Worm (Caenorhabditis elegans) whole organism, midembryonic: ENCODE measurements around the gene nspf-2.
"Not testable (repeated sequence)": the region's sequence is repeated elsewhere in the genome, so short reads cannot be mapped to it uniquely, and the experiment has no call there.

Experiments
- T22C8.4 ChIP-seq: fragments of 200-800 bp; sonication (Bioruptor generic); IDR thresholded peaks from 2 replicates; pipeline ENCODE4 v1.3.6; 2022; ENCODE audit warnings: missing genetic modification characterization, missing compliant biosample characterization
- cog-1 ChIP-seq: sonication (generic microtip); optimal IDR thresholded peaks from 2 replicates; lab custom pipeline; 2016; ENCODE audit warnings: missing genetic modification characterization, missing compliant biosample characterization
- flt-1 ChIP-seq: fragments of 200-800 bp; sonication (Bioruptor generic); IDR thresholded peaks from 2 replicates; pipeline ENCODE4 v1.3.6; 2022; ENCODE audit warnings: missing genetic modification characterization, missing compliant biosample characterization
- klf-2 ChIP-seq: fragments of 200-800 bp; sonication (Bioruptor generic); conservative IDR thresholded peaks from 2 replicates; pipeline ENCODE4 v1.3.6; 2022; ENCODE audit warnings: missing genetic modification reagents, missing genetic modification characterization, missing compliant biosample characterization
- med-1 ChIP-seq: sonication (generic microtip); optimal IDR thresholded peaks from 2 replicates; lab custom pipeline; 2017; ENCODE audit warnings: missing genetic modification characterization, mild to moderate bottlenecking, missing compliant biosample characterization, antibody characterized with exemption, missing genetic modification reagents; ENCODE audit not compliant: insufficient read depth
- ref-1 ChIP-seq: fragments of 200-800 bp; sonication (Bioruptor generic); conservative IDR thresholded peaks from 2 replicates; pipeline ENCODE4 v1.3.6; 2022; ENCODE audit warnings: missing genetic modification reagents, missing genetic modification characterization, missing compliant biosample characterization
- tab-1 ChIP-seq: fragments of 200-800 bp; sonication (Bioruptor generic); IDR thresholded peaks from 2 replicates; pipeline ENCODE4 v1.3.6; 2022; ENCODE audit warnings: missing genetic modification characterization, missing compliant biosample characterization
- ztf-23 ChIP-seq: fragments of 200-800 bp; sonication (Bioruptor generic); IDR thresholded peaks from 2 replicates; pipeline ENCODE4 v1.3.6; 2022; ENCODE audit warnings: missing genetic modification reagents, missing genetic modification characterization, missing compliant biosample characterization
- ztf-29 ChIP-seq: fragments of 200-800 bp; sonication (Bioruptor generic); IDR thresholded peaks from 2 replicates; pipeline ENCODE4 v1.3.6; 2022; ENCODE audit warnings: missing genetic modification reagents, missing genetic modification characterization, missing compliant biosample characterization

nspf-2 gene

DNA sequence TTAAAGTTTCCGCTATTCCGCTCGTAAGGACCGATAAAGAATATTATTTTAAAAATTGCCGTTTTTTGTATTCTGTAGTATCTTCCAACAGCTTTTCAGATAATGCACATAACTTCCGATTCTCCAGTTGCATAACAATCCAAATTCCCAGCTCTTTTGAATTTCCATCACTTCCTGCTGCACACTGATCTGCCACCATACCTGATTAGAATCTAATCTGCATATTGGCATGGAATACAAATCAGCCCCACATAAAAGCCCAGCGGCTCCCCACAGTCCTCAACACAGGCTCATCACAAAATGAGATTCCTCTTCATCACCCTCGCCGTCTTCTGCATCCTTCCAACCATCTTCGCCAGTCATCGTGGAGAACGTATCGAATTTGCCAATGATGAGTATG lies at the start of gene nspf-2:
nspf-2 (plus strand) TSS at position 301 of the 400 bp plus-strand sequence.
- TF ChIP-seq ztf-29 (GFP tag; lab: Robert Waterston, UW); klf-2 (GFP tag; lab: Robert Waterston, UW); med-1: not testable (repeated sequence)

DNA sequence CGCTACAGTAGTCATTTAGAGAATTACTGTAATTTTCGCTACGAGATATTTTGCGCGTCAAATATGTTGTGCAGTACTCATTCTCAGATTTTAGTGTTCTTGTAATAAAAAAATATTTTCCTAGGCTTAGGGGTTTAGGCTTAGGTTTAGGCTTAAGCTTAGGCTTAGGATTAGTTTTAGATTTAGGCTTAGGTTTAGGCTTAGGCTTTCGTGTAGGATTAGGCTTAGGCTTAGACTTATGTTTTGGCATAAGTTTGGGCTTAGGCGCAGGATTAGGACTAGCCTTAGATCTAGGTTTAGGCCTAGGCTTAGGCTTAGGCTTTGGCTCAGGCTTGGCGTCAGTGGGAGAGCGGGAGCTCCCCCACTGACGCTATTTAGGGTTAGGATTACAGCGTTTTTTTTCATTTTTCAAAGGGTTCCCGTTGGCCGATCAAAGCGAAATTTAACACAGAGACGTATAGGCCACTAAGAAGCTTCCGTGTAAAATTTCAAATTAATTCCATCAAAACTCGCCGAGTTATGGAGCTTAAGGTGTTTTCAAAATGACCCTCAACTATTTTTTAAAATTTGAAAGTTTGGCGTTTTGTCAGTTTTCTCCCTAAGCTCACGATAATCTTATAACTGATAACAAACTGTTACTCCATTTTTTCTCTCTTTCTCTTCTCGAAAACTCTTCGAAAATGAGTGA lies 49.2 kb upstream of the nspf-2 start, which contains the start of gene F22E5.8:
F22E5.8 (plus strand) TSS at position 638 of the 688 bp plus-strand sequence.
- not testable (repeated sequence) for TF ChIP-seq klf-2, T22C8.4, flt-1 (GFP tag; lab: Robert Waterston, UW)

DNA sequence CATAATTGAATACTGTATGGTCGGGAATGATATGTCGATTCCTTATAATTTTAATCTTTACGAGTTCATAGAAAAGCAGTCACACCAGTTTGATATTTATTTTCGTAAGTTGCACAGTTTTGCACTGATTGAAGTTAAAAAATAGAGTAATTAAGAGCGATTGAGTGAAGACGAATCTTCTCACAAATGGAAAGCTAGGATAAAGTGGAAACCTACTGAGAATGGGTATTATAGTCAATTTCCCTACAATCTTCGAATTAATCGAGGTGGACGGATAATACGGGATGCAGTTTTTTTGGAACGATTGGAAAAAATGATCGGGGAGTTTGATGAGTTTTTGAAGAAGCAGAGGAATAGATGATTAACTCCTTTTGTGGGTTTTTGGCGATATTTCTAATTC lies 47.7 kb upstream of the nspf-2 start, which contains the start of gene F22E5.23:
F22E5.23 (plus strand) TSS at position 301 of the 400 bp plus-strand sequence.
- TF ChIP-seq tab-1 (GFP tag; lab: Robert Waterston, UW): no peak

DNA sequence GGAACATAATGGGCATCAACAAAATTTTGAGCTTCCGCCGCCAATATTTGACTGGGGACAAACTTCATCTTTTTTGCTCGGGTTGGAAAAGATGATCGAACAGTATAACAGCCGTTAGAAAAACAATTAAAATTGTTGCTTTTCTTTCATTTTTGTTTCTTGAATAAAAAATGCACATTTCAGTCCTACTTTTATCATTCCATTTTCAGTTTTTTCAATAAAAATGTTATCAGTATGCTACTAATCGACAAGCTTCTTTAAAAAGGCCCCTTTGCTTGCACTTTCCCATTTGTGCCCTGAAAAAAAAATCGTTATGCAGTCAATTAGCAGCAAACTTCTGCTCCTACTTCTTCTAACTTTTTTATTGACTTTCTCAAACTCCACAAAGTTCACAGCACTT lies 46.9 kb upstream of the nspf-2 start, which contains the start of gene F22E5.7:
F22E5.7 (plus strand) TSS at position 301 of the 400 bp plus-strand sequence.
- TF ChIP-seq T22C8.4 (GFP tag; lab: Robert Waterston, UW): no peak
- TF ChIP-seq ref-1 (GFP tag; lab: Robert Waterston, UW): no peak
- no peak for TF ChIP-seq cog-1
- TF ChIP-seq ztf-29 (GFP tag; lab: Robert Waterston, UW): no peak
- no peak for TF ChIP-seq flt-1 (GFP tag; lab: Robert Waterston, UW)
- TF ChIP-seq ztf-23 (GFP tag; lab: Robert Waterston, UW): no peak
- no peak for TF ChIP-seq tab-1 (GFP tag; lab: Robert Waterston, UW)
- no peak for TF ChIP-seq klf-2 (GFP tag; lab: Robert Waterston, UW)
- TF ChIP-seq med-1: no peak

DNA sequence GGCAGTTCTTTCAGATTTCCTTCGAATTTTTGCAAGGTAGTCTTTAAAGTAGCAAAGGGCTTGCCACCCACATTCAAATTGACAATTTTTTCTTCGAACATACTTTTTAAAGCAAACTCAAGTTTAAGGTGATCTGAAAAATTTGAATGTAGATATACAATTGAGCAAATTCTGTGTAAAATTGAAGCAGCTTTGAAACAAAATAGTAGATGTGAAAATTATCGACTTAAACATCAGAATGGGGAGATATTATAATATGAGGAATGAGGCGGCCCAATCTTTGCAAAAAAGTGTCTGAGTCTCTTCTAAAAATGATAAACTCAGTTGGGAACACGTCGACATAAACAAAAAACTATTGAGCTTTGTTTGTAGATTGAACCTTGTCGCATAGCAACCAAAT lies 44.2 kb upstream of the nspf-2 start, which contains the start of gene F22E5.11:
F22E5.11 (minus strand) TSS at position 101 of the 400 bp plus-strand sequence.
- TF ChIP-seq cog-1 (no peak), ztf-29 (GFP tag; lab: Robert Waterston, UW) (no peak), T22C8.4 (GFP tag; lab: Robert Waterston, UW) (no peak), flt-1 (GFP tag; lab: Robert Waterston, UW) (no peak), med-1 (no peak), tab-1 (GFP tag; lab: Robert Waterston, UW) (no peak), ztf-23 (GFP tag; lab: Robert Waterston, UW) (no peak), klf-2 (GFP tag; lab: Robert Waterston, UW) (no peak), ref-1 (GFP tag; lab: Robert Waterston, UW) (no peak)

DNA sequence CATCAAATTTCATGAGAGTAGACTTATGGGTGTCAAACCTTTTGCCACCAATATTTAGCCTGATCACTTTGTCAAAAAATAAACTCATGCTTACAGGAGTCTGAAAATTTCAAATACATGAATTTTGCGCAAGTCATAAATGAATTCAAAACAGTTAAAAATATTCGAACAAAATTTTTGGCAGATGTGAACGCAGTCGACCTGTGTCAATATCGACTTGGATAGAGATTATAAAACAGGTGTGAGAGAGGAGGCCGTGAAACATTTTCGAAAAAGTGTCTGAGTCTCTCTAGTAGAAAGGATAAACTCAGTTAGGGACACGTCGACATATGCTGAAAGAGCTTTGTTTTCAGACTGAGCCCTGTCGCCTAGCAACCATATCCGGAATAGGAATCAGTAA lies 42.0 kb upstream of the nspf-2 start, which contains the start of gene F22E5.12:
F22E5.12 (minus strand) TSS at position 101 of the 400 bp plus-strand sequence.
- not testable (repeated sequence) for TF ChIP-seq ztf-23, ref-1, flt-1 (GFP tag; lab: Robert Waterston, UW)

DNA sequence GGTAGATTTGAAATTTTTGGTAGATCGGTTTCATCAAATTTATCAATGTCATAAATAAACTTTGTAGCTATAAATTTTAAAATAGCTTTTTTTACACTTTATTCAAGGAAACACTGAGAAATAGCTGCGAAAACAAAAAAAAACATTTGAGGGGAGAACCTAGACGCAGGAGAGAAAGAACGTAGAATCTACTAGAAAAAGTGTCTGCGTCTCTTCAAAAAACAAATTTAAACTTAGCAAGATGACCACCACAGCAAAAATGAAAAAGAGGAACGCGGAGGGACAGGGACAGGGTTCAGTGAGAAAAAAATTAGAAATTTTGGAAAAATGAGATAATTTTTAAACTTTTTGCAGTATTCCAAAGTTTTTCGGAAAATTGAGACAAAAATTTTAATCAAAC lies 39.7 kb upstream of the nspf-2 start:
- TF ChIP-seq tab-1 (GFP tag; lab: Robert Waterston, UW) (no peak), ztf-29 (GFP tag; lab: Robert Waterston, UW) (no peak), ref-1 (GFP tag; lab: Robert Waterston, UW) (no peak), T22C8.4 (GFP tag; lab: Robert Waterston, UW) (no peak), flt-1 (GFP tag; lab: Robert Waterston, UW) (no peak), ztf-23 (GFP tag; lab: Robert Waterston, UW) (no peak), klf-2 (GFP tag; lab: Robert Waterston, UW) (no peak), cog-1 (no peak), med-1 (no peak)

DNA sequence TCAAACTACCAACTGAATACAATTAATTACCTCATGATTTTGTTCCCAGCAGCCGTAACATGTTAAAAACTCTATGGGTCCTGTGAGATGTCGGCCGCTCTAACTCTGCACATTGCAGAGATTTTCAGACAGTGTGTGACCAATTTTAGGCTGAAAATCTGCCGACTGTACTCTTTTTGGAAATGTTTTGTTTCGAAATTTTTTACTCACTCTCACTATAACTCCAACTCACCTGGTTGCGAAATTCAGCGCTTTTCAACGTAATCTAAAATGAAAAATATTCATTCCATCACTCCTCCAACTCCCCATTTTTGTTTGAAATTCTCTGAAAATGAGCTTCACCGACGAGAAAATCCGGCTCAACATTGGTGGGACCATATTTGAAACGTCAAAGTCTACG lies 39.2 kb upstream of the nspf-2 start, which contains the start of the genes F22E5.13 and F22E5.6:
F22E5.13 (minus strand) TSS at position 101 of the 400 bp plus-strand sequence.
F22E5.6 (plus strand) TSS at position 297 of the 400 bp plus-strand sequence.
- TF ChIP-seq ztf-29 (GFP tag; lab: Robert Waterston, UW): no peak
- no peak for TF ChIP-seq med-1

DNA sequence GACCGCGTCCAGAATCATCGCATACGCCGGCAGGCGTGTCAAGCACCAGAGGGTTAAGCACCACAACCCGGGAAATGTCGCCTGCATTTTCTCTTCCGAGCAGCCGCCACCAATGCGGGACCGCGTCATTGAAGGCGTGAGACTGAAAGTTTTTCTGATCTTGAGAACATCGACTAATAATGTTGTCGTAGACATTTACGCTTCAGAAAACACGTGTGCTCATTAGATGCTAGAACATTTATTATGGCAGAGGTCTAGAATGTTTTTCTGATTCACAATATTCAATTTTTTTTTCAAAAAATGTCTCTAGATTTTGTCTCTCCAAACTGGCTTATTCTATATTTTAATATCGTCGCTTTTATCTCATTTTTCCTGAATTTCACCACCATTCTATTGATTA lies 32.1 kb upstream of the nspf-2 start, which contains the start of gene sri-47:
sri-47 (plus strand) TSS at position 301 of the 400 bp plus-strand sequence.
- no peak for TF ChIP-seq ref-1 (GFP tag; lab: Robert Waterston, UW)
- TF ChIP-seq med-1: no peak
- TF ChIP-seq ztf-29 (GFP tag; lab: Robert Waterston, UW): no peak
- TF ChIP-seq flt-1 (GFP tag; lab: Robert Waterston, UW): no peak
- TF ChIP-seq klf-2 (GFP tag; lab: Robert Waterston, UW): no peak
- TF ChIP-seq cog-1: no peak
- no peak for TF ChIP-seq T22C8.4 (GFP tag; lab: Robert Waterston, UW)
- no peak for TF ChIP-seq ztf-23 (GFP tag; lab: Robert Waterston, UW)
- no peak for TF ChIP-seq tab-1 (GFP tag; lab: Robert Waterston, UW)

DNA sequence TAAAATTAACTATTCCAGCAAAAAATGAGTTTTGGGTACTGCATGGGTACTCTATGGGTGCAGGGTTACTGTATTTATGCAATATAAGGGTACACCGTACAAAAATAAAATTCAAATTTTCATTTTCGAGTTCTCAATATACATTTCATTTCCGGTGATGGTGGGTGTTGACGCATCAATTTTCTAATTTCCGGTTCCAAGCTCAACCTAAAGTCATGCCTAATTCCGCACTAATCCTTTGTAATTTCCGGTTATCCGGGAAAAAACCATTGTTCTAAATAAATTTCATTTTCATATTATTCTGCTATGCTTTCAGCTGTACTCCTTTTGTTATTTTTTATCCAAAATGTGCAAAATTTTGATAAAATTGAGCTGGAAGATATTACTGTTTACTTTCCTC lies 29.4 kb upstream of the nspf-2 start, which contains the start of gene gcy-21:
gcy-21 (plus strand) TSS at position 301 of the 400 bp plus-strand sequence.
- TF ChIP-seq ztf-23 (GFP tag; lab: Robert Waterston, UW): no peak
- TF ChIP-seq cog-1: no peak
- no peak for TF ChIP-seq tab-1 (GFP tag; lab: Robert Waterston, UW)
- TF ChIP-seq flt-1 (GFP tag; lab: Robert Waterston, UW): no peak
- TF ChIP-seq T22C8.4 (GFP tag; lab: Robert Waterston, UW): no peak
